Worm (Caenorhabditis elegans) whole organism, young adult: Measurements from ENCODE around the gene Y43F8B.23.
A peak's percentile ranks its signal among the peaks of the same experiment; 100 is the strongest.
"Not testable (repeated sequence)": the region's sequence is repeated elsewhere in the genome, so short reads cannot be mapped to it uniquely, and the experiment has no call there.

Source experiments
- B0336.3 ChIP-seq: fragments of 200-800 bp; sonication (Bioruptor generic); IDR thresholded peaks from 2 replicates; pipeline ENCODE4 v1.3.6; 2022; ENCODE audit warnings: missing genetic modification characterization, missing compliant biosample characterization
- C06A6.2 ChIP-seq: fragments of 200-800 bp; sonication (Bioruptor generic); conservative IDR thresholded peaks from 2 replicates; pipeline ENCODE4 v1.3.6; 2022; ENCODE audit warnings: missing genetic modification characterization, missing compliant biosample characterization
- C17E4.6 ChIP-seq: fragments of 200-800 bp; sonication (Bioruptor generic); IDR thresholded peaks from 2 replicates; pipeline ENCODE4 v1.3.6; 2022; ENCODE audit warnings: missing genetic modification reagents, missing genetic modification characterization, missing compliant biosample characterization
- D2030.7 ChIP-seq: fragments of 200-800 bp; sonication (Bioruptor generic); IDR thresholded peaks from 2 replicates; pipeline ENCODE4 v1.3.6; 2022; ENCODE audit warnings: missing genetic modification reagents, missing genetic modification characterization, missing compliant biosample characterization
- F39B2.1 ChIP-seq: fragments of 200-800 bp; sonication (Bioruptor generic); IDR thresholded peaks from 2 replicates; pipeline ENCODE4 v1.3.6; 2022; ENCODE audit warnings: missing genetic modification reagents, missing genetic modification characterization, missing compliant biosample characterization
- F52B5.7 ChIP-seq: sonication (generic microtip); optimal IDR thresholded peaks from 2 replicates; lab custom pipeline; 2016; ENCODE audit warnings: mild to moderate bottlenecking, missing genetic modification characterization, missing compliant biosample characterization
- F57A8.1 ChIP-seq: fragments of 200-800 bp; sonication (Bioruptor generic); optimal IDR thresholded peaks from 2 replicates; lab custom pipeline; 2018; ENCODE audit warnings: mild to moderate bottlenecking, missing genetic modification characterization, moderate library complexity, missing compliant biosample characterization
- K12H6.12 ChIP-seq: fragments of 200-800 bp; sonication (Bioruptor generic); optimal IDR thresholded peaks from 2 replicates; lab custom pipeline; 2018; ENCODE audit warnings: mild to moderate bottlenecking, missing genetic modification characterization, missing compliant biosample characterization
- T26A5.8 ChIP-seq: sonication (generic microtip); optimal IDR thresholded peaks from 2 replicates; lab custom pipeline; 2016; ENCODE audit warnings: missing genetic modification characterization, missing compliant biosample characterization
- Y56A3A.18 ChIP-seq: fragments of 200-800 bp; sonication (Bioruptor generic); IDR thresholded peaks from 2 replicates; pipeline ENCODE4 v1.3.6; 2022; ENCODE audit warnings: missing genetic modification reagents, missing genetic modification characterization, missing compliant biosample characterization
- Y79H2A.3 ChIP-seq: fragments of 200-800 bp; sonication (Bioruptor generic); conservative IDR thresholded peaks from 2 replicates; pipeline ENCODE4 v1.3.6; 2022; ENCODE audit warnings: missing genetic modification reagents, missing genetic modification characterization, missing compliant biosample characterization
- ama-1 ChIP-seq, 3 experiments: fragments of 150-350 bp in 1 of 3; sonication (generic microtip) in 2 of 3; optimal IDR thresholded peaks; 2 replicates each; lab custom pipeline; 2014 to 2018; ENCODE audit warnings: missing biosample characterization in 2 of 3, missing genetic modification characterization in 2 of 3, missing genetic modification reagents in 2 of 3
- attf-3 ChIP-seq: fragments of 200-800 bp; sonication (Bioruptor generic); conservative IDR thresholded peaks from 2 replicates; pipeline ENCODE4 v1.3.6; 2022; ENCODE audit warnings: missing genetic modification reagents, missing genetic modification characterization, missing compliant biosample characterization
- ccch-3 ChIP-seq: fragments of 200-800 bp; sonication (Bioruptor generic); optimal IDR thresholded peaks from 2 replicates; lab custom pipeline; 2018; ENCODE audit warnings: mild to moderate bottlenecking, missing genetic modification characterization, missing compliant biosample characterization
- cebp-2 ChIP-seq: fragments of 200-800 bp; sonication (Bioruptor generic); IDR thresholded peaks from 2 replicates; pipeline ENCODE4 v1.3.6; 2022; ENCODE audit warnings: missing genetic modification characterization, missing compliant biosample characterization
- ceh-27 ChIP-seq: fragments of 200-800 bp; sonication (Bioruptor generic); optimal IDR thresholded peaks from 2 replicates; lab custom pipeline; 2018; ENCODE audit warnings: mild to moderate bottlenecking, missing genetic modification characterization, moderate library complexity, missing compliant biosample characterization
- ceh-40 ChIP-seq: fragments of 200-800 bp; sonication (Bioruptor generic); IDR thresholded peaks from 2 replicates; pipeline ENCODE4 v1.3.6; 2022; ENCODE audit warnings: missing genetic modification characterization, missing compliant biosample characterization
- ceh-58 ChIP-seq: fragments of 200-800 bp; sonication (Bioruptor generic); IDR thresholded peaks from 2 replicates; pipeline ENCODE4 v1.3.6; 2022; ENCODE audit warnings: missing genetic modification characterization, missing compliant biosample characterization
- die-1 ChIP-seq: sonication (generic microtip); optimal IDR thresholded peaks from 2 replicates; lab custom pipeline; 2016; ENCODE audit warnings: missing genotype, mild to moderate bottlenecking, missing genetic modification characterization, missing compliant biosample characterization
- dpff-1 ChIP-seq: sonication (generic microtip); optimal IDR thresholded peaks from 2 replicates; lab custom pipeline; 2017; ENCODE audit warnings: mild to moderate bottlenecking, missing genetic modification characterization, missing compliant biosample characterization
- egl-44 ChIP-seq: fragments of 200-800 bp; sonication (Bioruptor generic); IDR thresholded peaks from 2 replicates; pipeline ENCODE4 v1.3.6; 2022; ENCODE audit warnings: missing genetic modification reagents, missing genetic modification characterization, missing compliant biosample characterization
- ekl-4 ChIP-seq: fragments of 200-800 bp; sonication (Bioruptor generic); IDR thresholded peaks from 2 replicates; pipeline ENCODE4 v1.3.6; 2022; ENCODE audit warnings: missing genetic modification reagents, missing genetic modification characterization, missing compliant biosample characterization
- hlh-26 ChIP-seq: fragments of 200-800 bp; sonication (Bioruptor generic); conservative IDR thresholded peaks from 2 replicates; pipeline ENCODE4 v1.3.6; 2022; ENCODE audit warnings: missing genetic modification reagents, missing genetic modification characterization, missing compliant biosample characterization
- hrde-1 ChIP-seq: sonication (generic microtip); optimal IDR thresholded peaks from 2 replicates; lab custom pipeline; 2016; ENCODE audit warnings: missing genetic modification characterization, mild to moderate bottlenecking, missing compliant biosample characterization, moderate library complexity, missing genotype, missing genetic modification reagents, borderline replicate concordance
- lin-35 ChIP-seq, 3 experiments: fragments of 150-350 bp in 2 of 3; sonication (generic microtip) in 1 of 3; optimal IDR thresholded peaks; 2 replicates each; lab custom pipeline; 2014 to 2018; ENCODE audit warnings: missing biosample characterization in 3 of 3, missing genetic modification characterization in 3 of 3, missing genetic modification reagents in 3 of 3
- lin-40 ChIP-seq: sonication (generic microtip); optimal IDR thresholded peaks from 2 replicates; lab custom pipeline; 2016; ENCODE audit warnings: missing genetic modification characterization, mild to moderate bottlenecking, missing compliant biosample characterization, missing genotype, missing genetic modification reagents
- lin-54 ChIP-seq: fragments of 200-800 bp; sonication (Bioruptor generic); optimal IDR thresholded peaks from 2 replicates; lab custom pipeline; 2018; ENCODE audit warnings: mild to moderate bottlenecking, missing genetic modification characterization, missing compliant biosample characterization
- madf-10 ChIP-seq: sonication (generic microtip); optimal IDR thresholded peaks from 2 replicates; lab custom pipeline; 2016; ENCODE audit warnings: mild to moderate bottlenecking, missing genetic modification characterization, missing compliant biosample characterization
- madf-3 ChIP-seq: fragments of 200-800 bp; sonication (Bioruptor generic); IDR thresholded peaks from 2 replicates; pipeline ENCODE4 v1.3.6; 2022; ENCODE audit warnings: missing genetic modification reagents, missing genetic modification characterization, missing compliant biosample characterization
- madf-8 ChIP-seq: fragments of 200-800 bp; sonication (Bioruptor generic); conservative IDR thresholded peaks from 2 replicates; pipeline ENCODE4 v1.3.6; 2022; ENCODE audit warnings: missing genetic modification reagents, missing genetic modification characterization, missing compliant biosample characterization
- nhr-179 ChIP-seq: sonication (generic microtip); optimal IDR thresholded peaks from 2 replicates; lab custom pipeline; 2016; ENCODE audit warnings: mild to moderate bottlenecking, missing genetic modification characterization, missing compliant biosample characterization
- sdz-38 ChIP-seq: sonication (generic microtip); optimal IDR thresholded peaks from 2 replicates; lab custom pipeline; 2016; ENCODE audit warnings: missing genotype, missing genetic modification characterization, missing compliant biosample characterization
- snpc-4 ChIP-seq, 5 experiments: fragments of 150-350 bp in 1 of 5; sonication (generic microtip) in 4 of 5; optimal IDR thresholded peaks; 2 replicates each; lab custom pipeline; 2014 to 2018; ENCODE audit warnings: missing genetic modification characterization in 5 of 5, missing biosample characterization in 3 of 5, antibody characterized with exemption in 2 of 5, mild to moderate bottlenecking in 2 of 5, missing compliant biosample characterization in 2 of 5, missing genotype in 2 of 5, moderate library complexity in 2 of 5, missing genetic modification reagents in 1 of 5
- sptf-2 ChIP-seq: fragments of 200-800 bp; sonication (Bioruptor generic); optimal IDR thresholded peaks from 2 replicates; lab custom pipeline; 2018; ENCODE audit warnings: mild to moderate bottlenecking, missing genetic modification characterization, missing compliant biosample characterization
- tbx-9 ChIP-seq: sonication (generic microtip); optimal IDR thresholded peaks from 2 replicates; lab custom pipeline; 2016; ENCODE audit warnings: borderline replicate concordance, missing genetic modification characterization, inconsistent platforms, missing compliant biosample characterization
- unc-130 ChIP-seq: sonication (generic microtip); optimal IDR thresholded peaks from 2 replicates; lab custom pipeline; 2016; ENCODE audit warnings: missing genetic modification reagents, missing genetic modification characterization, missing compliant biosample characterization
- xnd-1 ChIP-seq: sonication (generic microtip); optimal IDR thresholded peaks from 2 replicates; lab custom pipeline; 2016; ENCODE audit warnings: missing genotype, missing genetic modification reagents, missing genetic modification characterization, missing compliant biosample characterization
- ztf-18 ChIP-seq: sonication (generic microtip); optimal IDR thresholded peaks from 2 replicates; lab custom pipeline; 2016; ENCODE audit warnings: missing genotype, mild to moderate bottlenecking, missing genetic modification characterization, missing compliant biosample characterization
- ztf-25 ChIP-seq: fragments of 200-800 bp; sonication (Bioruptor generic); IDR thresholded peaks from 2 replicates; pipeline ENCODE4 v1.3.6; 2022; ENCODE audit warnings: missing genetic modification reagents, missing genetic modification characterization, missing compliant biosample characterization

Y43F8B.23 gene

ce11 chrV:19468083-19468482, 635 bp upstream of the Y43F8B.23 start, which contains the start of gene Y43F8B.12:
Gene Y43F8B.12 (plus strand): TSS chrV:19468383.
- no peak for TF ChIP-seq F57A8.1 (GFP tag; lab: Kevin White, UChicago)
- TF ChIP-seq hrde-1 (tag; lab: Kevin White, UChicago), result no peak
- TF ChIP-seq attf-3 (GFP tag; lab: Robert Waterston, UW), result no peak
- no peak for TF ChIP-seq ama-1 (optimal IDR thresholded peaks at IDR 0.05; lab: Kevin White, UChicago)
- TF ChIP-seq ama-1 (GFP tag; optimal IDR thresholded peaks at IDR 0.05; lab: Kevin White, UChicago), result no peak
- no peak for TF ChIP-seq C17E4.6
- TF ChIP-seq madf-3 (GFP tag; lab: Robert Waterston, UW), result no peak
- TF ChIP-seq unc-130 (GFP tag; lab: Kevin White, UChicago), result no peak
- no peak for TF ChIP-seq F52B5.7 (tag; lab: Kevin White, UChicago)
- no peak for TF ChIP-seq cebp-2 (GFP tag; lab: Robert Waterston, UW)
- no peak for TF ChIP-seq lin-40
- TF ChIP-seq, all 124 proteins: peak for 0

- TF ChIP-seq snpc-4 (GFP tag; optimal IDR thresholded peaks at IDR 0.05; lab: Kevin White, UChicago), result not testable (repeated sequence)
- TF ChIP-seq snpc-4 (tag; optimal IDR thresholded peaks at IDR 0.05; lab: Kevin White, UChicago), result peak in 2 of 4 experiments; percentile 57 to 82
These were observed 673 bp downstream of the Y43F8B.23 start for ce11 chrV:19466775-19467174.

- TF ChIP-seq snpc-4 (GFP tag; optimal IDR thresholded peaks at IDR 0.05; lab: Kevin White, UChicago) (no peak), snpc-4 (tag; optimal IDR thresholded peaks at IDR 0.05; lab: Kevin White, UChicago) (no peak), ccch-3 (no peak), ztf-25 (no peak), D2030.7 (GFP tag; lab: Robert Waterston, UW) (no peak), madf-3 (GFP tag; lab: Robert Waterston, UW) (no peak), dpff-1 (tag; lab: Kevin White, UChicago) (no peak), B0336.3 (GFP tag; lab: Robert Waterston, UW) (no peak), xnd-1 (tag; lab: Kevin White, UChicago) (no peak), egl-44 (GFP tag; lab: Robert Waterston, UW) (no peak), ztf-18 (tag; lab: Kevin White, UChicago) (no peak), ceh-58 (no peak), cebp-2 (GFP tag; lab: Robert Waterston, UW) (no peak), F57A8.1 (GFP tag; lab: Kevin White, UChicago) (no peak), Y79H2A.3 (GFP tag; lab: Robert Waterston, UW) (no peak)
These were observed 4.8 kb downstream of the Y43F8B.23 start, which contains the start of gene Y43F8B.25 for ce11 chrV:19462612-19463011. Gene Y43F8B.25 (plus strand): TSS chrV:19462912.

ce11 chrV:19462020-19462419, 5.4 kb downstream of the Y43F8B.23 start, which contains the start of gene Y43F8B.15:
Gene Y43F8B.15 (minus strand): TSS chrV:19462120.
- TF ChIP-seq madf-8 (no peak), lin-54 (GFP tag; lab: Kevin White, UChicago) (no peak), tbx-9 (tag; lab: Kevin White, UChicago) (no peak), ceh-40 (GFP tag; lab: Robert Waterston, UW) (no peak), sptf-2 (no peak), ceh-27 (GFP tag; lab: Kevin White, UChicago) (no peak), nhr-179 (no peak), Y79H2A.3 (GFP tag; lab: Robert Waterston, UW) (no peak), T26A5.8 (tag; lab: Kevin White, UChicago) (no peak), die-1 (tag; lab: Kevin White, UChicago) (no peak), ekl-4 (GFP tag; lab: Robert Waterston, UW) (no peak), F39B2.1 (GFP tag; lab: Robert Waterston, UW) (no peak), madf-10 (tag; lab: Kevin White, UChicago) (no peak), ama-1 (optimal IDR thresholded peaks at IDR 0.05; lab: Kevin White, UChicago) (no peak), ama-1 (GFP tag; optimal IDR thresholded peaks at IDR 0.05; lab: Kevin White, UChicago) (no peak), Y56A3A.18 (GFP tag; lab: Robert Waterston, UW) (no peak), K12H6.12 (no peak), sdz-38 (tag; lab: Kevin White, UChicago) (no peak), C06A6.2 (GFP tag; lab: Robert Waterston, UW) (no peak), lin-35 (GFP tag; optimal IDR thresholded peaks at IDR 0.05; lab: Kevin White, UChicago) (no peak), hlh-26 (GFP tag; lab: Robert Waterston, UW) (no peak)
